Fruit fly (Drosophila melanogaster) whole organism, prepupa: Measurements from ENCODE around the gene Ldh.
A peak's percentile ranks its signal among the peaks of the same experiment; 100 is the strongest.

Experiments
- Blimp-1 ChIP-seq: fragments of 200-800 bp; sonication (Bioruptor generic); optimal IDR thresholded peaks from 3 replicates; lab custom pipeline; 2017; ENCODE audit warnings: missing biosample characterization, missing genetic modification characterization, mild to moderate bottlenecking, moderate library complexity, missing genetic modification reagents
- CG10631 ChIP-seq: fragments of 200-800 bp; sonication (Bioruptor generic); optimal IDR thresholded peaks from 2 replicates; lab custom pipeline; 2016; ENCODE audit warnings: missing biosample characterization, missing genetic modification characterization
- CG11294 ChIP-seq: fragments of 200-800 bp; sonication (Bioruptor generic); IDR thresholded peaks from 2 replicates; pipeline ENCODE4 v1.3.6; 2022; ENCODE audit warnings: missing biosample characterization, missing genetic modification characterization
- CG11762 ChIP-seq: fragments of 200-800 bp; sonication (Bioruptor generic); optimal IDR thresholded peaks from 3 replicates; lab custom pipeline; 2016; ENCODE audit warnings: missing biosample characterization, missing genetic modification characterization; ENCODE audit not compliant: insufficient read depth
- CG11902 ChIP-seq: fragments of 200-800 bp; sonication (Bioruptor generic); optimal IDR thresholded peaks from 3 replicates; lab custom pipeline; 2016; ENCODE audit warnings: missing biosample characterization, missing genetic modification characterization
- CG15336 ChIP-seq: fragments of 200-800 bp; sonication (Bioruptor generic); IDR thresholded peaks from 2 replicates; pipeline ENCODE4 v1.3.6; 2022; ENCODE audit warnings: missing biosample characterization, missing genetic modification characterization
- CG1621 ChIP-seq: fragments of 200-800 bp; sonication (Bioruptor generic); optimal IDR thresholded peaks from 3 replicates; lab custom pipeline; 2018; ENCODE audit warnings: missing biosample characterization, mild to moderate bottlenecking, missing genetic modification characterization
- CG16779 ChIP-seq: fragments of 200-800 bp; sonication (Bioruptor generic); optimal IDR thresholded peaks from 3 replicates; lab custom pipeline; 2017; ENCODE audit warnings: missing biosample characterization, mild to moderate bottlenecking, missing genetic modification characterization
- CG31627 ChIP-seq: fragments of 200-800 bp; sonication (Bioruptor generic); optimal IDR thresholded peaks from 3 replicates; lab custom pipeline; 2016; ENCODE audit warnings: missing biosample characterization, missing genetic modification characterization
- CG32006 ChIP-seq: fragments of 200-800 bp; sonication (Bioruptor generic); optimal IDR thresholded peaks from 3 replicates; lab custom pipeline; 2017; ENCODE audit warnings: missing biosample characterization, mild to moderate bottlenecking, missing genetic modification characterization
- CG34406 ChIP-seq: fragments of 200-800 bp; sonication (Bioruptor generic); optimal IDR thresholded peaks from 3 replicates; lab custom pipeline; 2016; ENCODE audit warnings: missing biosample characterization, missing genetic modification characterization
- CG3919 ChIP-seq: fragments of 200-800 bp; sonication (Bioruptor generic); optimal IDR thresholded peaks from 3 replicates; lab custom pipeline; 2016; ENCODE audit warnings: missing biosample characterization, missing genetic modification characterization
- CG4318 ChIP-seq: fragments of 200-800 bp; sonication (Bioruptor generic); optimal IDR thresholded peaks from 3 replicates; lab custom pipeline; 2017; ENCODE audit warnings: missing biosample characterization, mild to moderate bottlenecking, missing genetic modification characterization
- CG6163 ChIP-seq: fragments of 200-800 bp; sonication (Bioruptor generic); IDR thresholded peaks from 3 replicates; pipeline ENCODE4 v1.3.6; 2022; ENCODE audit warnings: missing biosample characterization, missing genetic modification characterization
- CG6276 ChIP-seq: fragments of 200-800 bp; sonication (Bioruptor generic); optimal IDR thresholded peaks from 2 replicates; lab custom pipeline; 2017; ENCODE audit warnings: missing biosample characterization, mild to moderate bottlenecking, missing genetic modification characterization
- CG6792 ChIP-seq: fragments of 200-800 bp; sonication (Bioruptor generic); optimal IDR thresholded peaks from 3 replicates; lab custom pipeline; 2016; ENCODE audit warnings: missing biosample characterization, missing genetic modification characterization
- CG6808 ChIP-seq: fragments of 200-800 bp; sonication (Bioruptor generic); optimal IDR thresholded peaks from 3 replicates; lab custom pipeline; 2017; ENCODE audit warnings: missing biosample characterization, missing genetic modification characterization, mild to moderate bottlenecking, moderate library complexity, missing genetic modification reagents
- CG6854 ChIP-seq: fragments of 200-800 bp; sonication (Bioruptor generic); optimal IDR thresholded peaks from 2 replicates; lab custom pipeline; 2017; ENCODE audit warnings: missing biosample characterization, mild to moderate bottlenecking, missing genetic modification characterization
- CG8119 ChIP-seq: fragments of 200-800 bp; sonication (Bioruptor generic); IDR thresholded peaks from 3 replicates; pipeline ENCODE4 v1.3.6; 2022; ENCODE audit warnings: missing biosample characterization, missing genetic modification characterization
- CG8319 ChIP-seq: fragments of 200-800 bp; sonication (Bioruptor generic); optimal IDR thresholded peaks from 3 replicates; lab custom pipeline; 2016; ENCODE audit warnings: missing biosample characterization, missing genetic modification characterization
- CG8632 ChIP-seq: fragments of 200-800 bp; sonication (Bioruptor generic); optimal IDR thresholded peaks from 3 replicates; lab custom pipeline; 2016; ENCODE audit warnings: missing biosample characterization, missing genetic modification characterization
- Eip78C ChIP-seq: fragments of 200-800 bp; sonication (Bioruptor generic); peaks from one replicate; lab custom pipeline; 2016; ENCODE audit warnings: missing biosample characterization, missing genetic modification characterization
- Ets21C ChIP-seq: fragments of 200-800 bp; sonication (Bioruptor generic); optimal IDR thresholded peaks from 3 replicates; lab custom pipeline; 2016; ENCODE audit warnings: missing biosample characterization, missing genetic modification characterization
- Hr38 ChIP-seq: sonication (Bioruptor generic); optimal IDR thresholded peaks from 2 replicates; lab custom pipeline; 2016; ENCODE audit warnings: missing biosample characterization, missing genetic modification characterization
- Hr39 ChIP-seq: fragments of 200-800 bp; sonication (Bioruptor generic); optimal IDR thresholded peaks from 2 replicates; lab custom pipeline; 2016; ENCODE audit warnings: missing biosample characterization, missing genetic modification characterization
- Hr4 ChIP-seq: fragments of 200-800 bp; sonication (Bioruptor generic); optimal IDR thresholded peaks from 3 replicates; lab custom pipeline; 2016; ENCODE audit warnings: missing biosample characterization, missing genetic modification characterization
- Lpt ChIP-seq: fragments of 200-800 bp; sonication (Bioruptor generic); optimal IDR thresholded peaks from 3 replicates; lab custom pipeline; 2016; ENCODE audit warnings: missing biosample characterization, missing genetic modification characterization
- Met ChIP-seq: fragments of 200-800 bp; sonication (Bioruptor generic); optimal IDR thresholded peaks from 3 replicates; lab custom pipeline; 2016; ENCODE audit warnings: missing biosample characterization, missing genetic modification characterization
- OdsH ChIP-seq: fragments of 200-800 bp; sonication (Bioruptor generic); optimal IDR thresholded peaks from 3 replicates; lab custom pipeline; 2016; ENCODE audit warnings: missing biosample characterization, missing genetic modification characterization
- Sox102F ChIP-seq: fragments of 200-800 bp; sonication (Bioruptor generic); optimal IDR thresholded peaks from 2 replicates; lab custom pipeline; 2016; ENCODE audit warnings: missing biosample characterization, mild to moderate bottlenecking, missing genetic modification characterization
- acj6 ChIP-seq: fragments of 200-800 bp; sonication (Bioruptor generic); optimal IDR thresholded peaks from 3 replicates; lab custom pipeline; 2016; ENCODE audit warnings: missing biosample characterization, missing genetic modification characterization
- cyc ChIP-seq: fragments of 200-800 bp; sonication (Bioruptor generic); optimal IDR thresholded peaks from 3 replicates; lab custom pipeline; 2016; ENCODE audit warnings: missing biosample characterization, missing genetic modification characterization
- eg ChIP-seq: fragments of 200-800 bp; sonication (Bioruptor generic); IDR thresholded peaks from 3 replicates; pipeline ENCODE4 v1.3.6; 2022; ENCODE audit warnings: missing biosample characterization, missing genetic modification characterization
- esn ChIP-seq: fragments of 200-800 bp; sonication (Bioruptor generic); optimal IDR thresholded peaks from 2 replicates; lab custom pipeline; 2016; ENCODE audit warnings: missing biosample characterization, mild to moderate bottlenecking, missing genetic modification characterization, moderate library complexity
- fd85E ChIP-seq: fragments of 200-800 bp; sonication (Bioruptor generic); optimal IDR thresholded peaks from 3 replicates; lab custom pipeline; 2016; ENCODE audit warnings: missing biosample characterization, missing genetic modification characterization
- fkh ChIP-seq: fragments of 200-800 bp; sonication (Bioruptor generic); optimal IDR thresholded peaks from 3 replicates; lab custom pipeline; 2017; ENCODE audit warnings: missing biosample characterization, mild to moderate bottlenecking, missing genetic modification characterization, moderate library complexity
- lz ChIP-seq: fragments of 200-800 bp; sonication (Bioruptor generic); optimal IDR thresholded peaks from 3 replicates; lab custom pipeline; 2016; ENCODE audit warnings: missing biosample characterization, missing genetic modification characterization
- net ChIP-seq: fragments of 200-800 bp; sonication (Bioruptor generic); optimal IDR thresholded peaks from 3 replicates; lab custom pipeline; 2016; ENCODE audit warnings: missing biosample characterization, missing genetic modification characterization
- pdm3 ChIP-seq: fragments of 200-800 bp; sonication (Bioruptor generic); optimal IDR thresholded peaks from 3 replicates; lab custom pipeline; 2016; ENCODE audit warnings: missing biosample characterization, missing genetic modification characterization
- spab ChIP-seq: fragments of 200-800 bp; sonication (Bioruptor generic); optimal IDR thresholded peaks from 2 replicates; lab custom pipeline; 2017; ENCODE audit warnings: missing biosample characterization, mild to moderate bottlenecking, missing genetic modification characterization, missing genetic modification reagents
- ss ChIP-seq, 2 experiments: fragments of 200-800 bp; sonication (Bioruptor generic); optimal IDR thresholded peaks; 2 replicates in 1 of 2; 3 replicates in 1 of 2; lab custom pipeline; 2017 to 2018; ENCODE audit warnings: mild to moderate bottlenecking in 2 of 2, missing biosample characterization in 2 of 2, missing genetic modification characterization in 2 of 2, moderate library complexity in 1 of 2
- svp ChIP-seq: fragments of 200-800 bp; sonication (Bioruptor generic); peaks from one replicate; lab custom pipeline; 2016; ENCODE audit warnings: missing biosample characterization, missing genetic modification characterization
- topi ChIP-seq: fragments of 200-800 bp; sonication (Bioruptor generic); optimal IDR thresholded peaks from 3 replicates; lab custom pipeline; 2016; ENCODE audit warnings: missing biosample characterization, missing genetic modification characterization
- vri ChIP-seq: fragments of 200-800 bp; sonication (Bioruptor generic); optimal IDR thresholded peaks from 3 replicates; lab custom pipeline; 2016; ENCODE audit warnings: missing biosample characterization, mild to moderate bottlenecking, missing genetic modification characterization

Ldh gene

DNA sequence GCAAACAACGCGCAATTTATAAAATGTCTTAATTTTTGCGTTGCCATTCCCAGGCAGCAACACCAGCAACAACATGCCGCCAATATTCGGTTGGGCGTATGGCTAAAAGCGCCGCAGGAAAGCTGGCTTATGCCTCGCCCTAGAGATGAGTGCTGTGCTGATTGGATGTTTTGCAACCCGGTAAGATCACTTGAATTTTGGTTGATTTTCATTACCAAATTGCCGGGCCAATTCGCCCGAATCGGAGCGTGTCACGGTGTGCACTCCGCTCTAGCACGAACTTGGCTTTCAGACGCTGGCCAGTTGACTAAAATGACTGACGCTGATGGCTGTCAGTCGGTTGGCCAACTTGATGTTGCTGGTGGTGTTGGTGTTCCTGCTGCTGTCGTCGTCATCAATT lies 22.9 kb upstream of the Ldh start (continued):
- no peak for TF ChIP-seq Blimp-1 (GFP tag; lab: Kevin White, UChicago)
- peak; percentile 86 for TF ChIP-seq svp
- peak; percentile 69 to 71 for TF ChIP-seq ss (GFP tag; optimal IDR thresholded peaks at IDR 0.05; lab: Kevin White, UChicago)
- peak; percentile 58 for TF ChIP-seq CG32006 (GFP tag; lab: Kevin White, UChicago)
- peak; percentile 72 for TF ChIP-seq net (GFP tag; lab: Kevin White, UChicago)
- peak; percentile 38 for TF ChIP-seq Hr39 (GFP tag; lab: Kevin White, UChicago)
- TF ChIP-seq spab (GFP tag; lab: Kevin White, UChicago), result peak; percentile 52
- TF ChIP-seq CG16779 (tag; lab: Kevin White, UChicago), result peak; percentile 8
- peak; percentile 59 for TF ChIP-seq CG1621
- TF ChIP-seq CG34406 (GFP tag; lab: Kevin White, UChicago), result peak; percentile 28
- TF ChIP-seq CG15336 (GFP tag; lab: Robert Waterston, UW), result peak; percentile 57
- TF ChIP-seq CG11902 (GFP tag; lab: Kevin White, UChicago), result peak; percentile 25
- peak; percentile 70 for TF ChIP-seq pdm3 (GFP tag; lab: Kevin White, UChicago)
- TF ChIP-seq eg (GFP tag; lab: Robert Waterston, UW), result peak; percentile 76
- peak; percentile 49 for TF ChIP-seq Hr4
- peak; percentile 19 for TF ChIP-seq CG11762 (GFP tag; lab: Kevin White, UChicago)
- peak; percentile 34 for TF ChIP-seq cyc (GFP tag; lab: Kevin White, UChicago)
- TF ChIP-seq CG8119 (GFP tag; lab: Robert Waterston, UW), result peak; percentile 69; the same call in 2 of the 3 replicates
- TF ChIP-seq CG6854 (GFP tag; lab: Kevin White, UChicago), result no peak
- peak; percentile 56 for TF ChIP-seq Sox102F (GFP tag; lab: Kevin White, UChicago)
- TF ChIP-seq CG3919 (GFP tag; lab: Kevin White, UChicago), result peak; percentile 68
- no peak for TF ChIP-seq fkh
- TF ChIP-seq Hr38 (GFP tag; lab: Kevin White, UChicago), result no peak
- peak; percentile 47 for TF ChIP-seq CG31627 (GFP tag; lab: Kevin White, UChicago)
- TF ChIP-seq Ets21C (GFP tag; lab: Kevin White, UChicago), result peak; percentile 3
- peak; percentile 50 for TF ChIP-seq vri (GFP tag; lab: Kevin White, UChicago)
- peak; percentile 52 for TF ChIP-seq Met (GFP tag; lab: Kevin White, UChicago)
- peak; percentile 3 for TF ChIP-seq CG4318 (GFP tag; lab: Kevin White, UChicago)
- TF ChIP-seq CG6792 (GFP tag; lab: Kevin White, UChicago), result peak; percentile 67
- TF ChIP-seq CG8632 (GFP tag; lab: Kevin White, UChicago), result peak; percentile 47

- TF ChIP-seq CG6792 (GFP tag; lab: Kevin White, UChicago), result no peak
- TF ChIP-seq Eip78C (GFP tag; lab: Kevin White, UChicago), result peak; percentile 25
- TF ChIP-seq, all 60 proteins: peak for 1
Measured at dm6 chr3L:6275487-6275886, 13.0 kb upstream of the Ldh start, which contains the start of gene CG43168. TSS of gene CG43168 (plus strand) at chr3L:6275787.

DNA sequence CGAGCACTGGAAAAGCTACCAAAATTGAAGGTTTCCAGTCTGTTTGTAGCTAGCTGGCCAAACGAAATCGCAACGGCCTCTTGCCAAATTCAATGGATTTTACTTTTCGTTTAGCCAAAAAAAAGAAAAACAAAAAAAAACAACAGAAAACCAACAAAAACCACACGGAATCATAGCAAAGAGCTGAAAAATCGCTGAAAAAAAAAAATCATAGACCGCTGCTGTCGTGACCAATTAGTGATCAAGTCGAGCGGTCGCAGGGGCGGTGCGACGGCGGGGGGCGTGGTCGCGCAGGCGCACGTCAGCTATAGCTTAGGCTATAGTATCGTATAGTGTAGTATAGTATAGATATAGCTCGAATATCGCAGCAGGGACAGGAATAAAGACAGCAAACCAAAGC lies 12.4 kb upstream of the Ldh start:
- TF ChIP-seq Sox102F (GFP tag; lab: Kevin White, UChicago) (no peak), CG32006 (GFP tag; lab: Kevin White, UChicago) (peak; percentile 15), esn (GFP tag; lab: Kevin White, UChicago) (no peak), CG11762 (GFP tag; lab: Kevin White, UChicago) (no peak), topi (no peak), Eip78C (GFP tag; lab: Kevin White, UChicago) (peak; percentile 55), CG16779 (tag; lab: Kevin White, UChicago) (no peak), Met (GFP tag; lab: Kevin White, UChicago) (no peak), CG11902 (GFP tag; lab: Kevin White, UChicago) (no peak), CG8119 (GFP tag; lab: Robert Waterston, UW) (peak; percentile 88), spab (GFP tag; lab: Kevin White, UChicago) (no peak), Hr38 (GFP tag; lab: Kevin White, UChicago) (peak; percentile 3), CG8632 (GFP tag; lab: Kevin White, UChicago) (no peak), cyc (GFP tag; lab: Kevin White, UChicago) (no peak), CG4318 (GFP tag; lab: Kevin White, UChicago) (no peak), Lpt (GFP tag; lab: Kevin White, UChicago) (peak; percentile 64), OdsH (GFP tag; lab: Kevin White, UChicago) (no peak), Hr4 (no peak), CG6808 (GFP tag; lab: Kevin White, UChicago) (no peak), CG8319 (GFP tag; lab: Kevin White, UChicago) (no peak), CG10631 (GFP tag; lab: Kevin White, UChicago) (no peak), CG34406 (GFP tag; lab: Kevin White, UChicago) (no peak), eg (GFP tag; lab: Robert Waterston, UW) (peak; percentile 78), CG6276 (GFP tag; lab: Kevin White, UChicago) (peak; percentile 3), lz (GFP tag; lab: Kevin White, UChicago) (no peak), CG6854 (GFP tag; lab: Kevin White, UChicago) (no peak), CG6163 (GFP tag; lab: Robert Waterston, UW) (peak; percentile 32; the same call in 1 of the 3 replicates), Hr39 (GFP tag; lab: Kevin White, UChicago) (no peak), fd85E (GFP tag; lab: Kevin White, UChicago) (no peak), acj6 (GFP tag; lab: Kevin White, UChicago) (no peak), ss (GFP tag; optimal IDR thresholded peaks at IDR 0.05; lab: Kevin White, UChicago) (no peak), CG11294 (peak; percentile 40; the same call in 1 of the 2 replicates), CG15336 (GFP tag; lab: Robert Waterston, UW) (peak; percentile 86), net (GFP tag; lab: Kevin White, UChicago) (peak; percentile 53)
